Fruit fly (Drosophila melanogaster): ENCODE results near the gene dbf.

The dbf gene

DNA sequence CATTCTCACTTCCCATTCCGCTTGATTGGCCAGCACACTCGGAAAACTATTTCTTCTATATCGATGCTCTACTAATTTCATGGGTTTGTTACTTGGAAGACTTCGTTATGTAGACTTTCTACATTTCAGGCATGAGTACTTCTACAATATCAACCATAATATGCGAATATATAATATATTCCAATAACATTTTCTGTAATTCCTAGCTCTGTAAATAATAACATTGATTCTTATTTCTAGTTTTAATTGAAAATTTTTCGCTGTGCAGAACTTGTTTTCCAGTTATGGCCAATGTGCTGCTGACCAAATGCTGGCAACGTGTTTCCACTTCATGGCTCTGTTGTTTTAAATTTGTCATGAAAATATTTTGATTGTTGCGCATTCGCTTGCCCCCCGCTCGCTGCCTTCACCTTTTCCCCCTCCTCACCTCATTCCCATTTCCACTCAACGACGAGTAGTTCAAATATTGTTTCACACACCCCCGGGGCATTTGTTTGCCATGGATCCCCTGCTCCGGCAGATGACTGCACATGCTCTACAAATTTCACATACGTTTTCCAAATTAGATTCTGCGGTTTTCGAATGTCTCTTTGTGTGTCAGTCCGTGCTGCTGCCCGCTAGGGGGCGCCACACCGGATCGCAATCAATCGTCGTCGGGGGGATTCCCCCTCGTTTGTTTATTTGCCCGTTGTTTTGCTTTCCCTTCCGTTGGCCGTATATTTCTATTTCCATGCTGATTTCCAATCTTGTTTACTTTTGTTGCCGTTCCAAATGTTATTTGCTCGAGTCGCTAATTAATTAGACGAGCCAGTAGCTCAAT, 36.5 kb upstream of the dbf start:
- TF ChIP-seq Sox14 (GFP tag; optimal IDR thresholded peaks at IDR 0.05) (no peak), fkh (GFP tag; optimal IDR thresholded peaks at IDR 0.05) (peak; percentile 48), Eip75B (GFP tag; optimal IDR thresholded peaks at IDR 0.05) (no peak), CG6854 (GFP tag; optimal IDR thresholded peaks at IDR 0.05) (no peak), salr (GFP tag; optimal IDR thresholded peaks at IDR 0.05) (peak in 1 of 2 experiments; percentile 17), acj6 (GFP tag; optimal IDR thresholded peaks at IDR 0.05) (peak; percentile 17), CG10631 (GFP tag; optimal IDR thresholded peaks at IDR 0.05) (peak; percentile 35), CG3032 (tag; optimal IDR thresholded peaks at IDR 0.05) (peak; percentile 26), CG6276 (GFP tag; optimal IDR thresholded peaks at IDR 0.05) (peak; percentile 23), eg (GFP tag; IDR thresholded peaks at IDR 0.05) (0 out of 3 replicates have a peak, but pooled peaks have one; percentile 7), achi (GFP tag; optimal IDR thresholded peaks at IDR 0.05) (peak; percentile 20), CG6792 (GFP tag; optimal IDR thresholded peaks at IDR 0.05) (no peak), CG7368 (GFP tag; optimal IDR thresholded peaks at IDR 0.05) (no peak), dac (GFP tag; optimal IDR thresholded peaks at IDR 0.05) (no peak), CG11902 (GFP tag; optimal IDR thresholded peaks at IDR 0.05) (no peak), Smox (GFP tag; optimal IDR thresholded peaks at IDR 0.05) (no peak), Lpt (GFP tag; optimal IDR thresholded peaks at IDR 0.05) (no peak), Ets21C (GFP tag; optimal IDR thresholded peaks at IDR 0.05) (no peak), CG6163 (GFP tag; IDR thresholded peaks at IDR 0.05) (no peak), CG6808 (GFP tag; optimal IDR thresholded peaks at IDR 0.05) (peak; percentile 5), CG8632 (GFP tag; optimal IDR thresholded peaks at IDR 0.05) (no peak), Hr38 (GFP tag; optimal IDR thresholded peaks at IDR 0.05) (no peak), Eip93F (GFP tag; optimal IDR thresholded peaks at IDR 0.05) (no peak), pdm3 (GFP tag; optimal IDR thresholded peaks at IDR 0.05) (peak; percentile 7), CG10669 (GFP tag; optimal IDR thresholded peaks at IDR 0.05) (peak; percentile 15), lz (GFP tag; optimal IDR thresholded peaks at IDR 0.05) (no peak), CG8319 (GFP tag; optimal IDR thresholded peaks at IDR 0.05) (no peak), spab (GFP tag; optimal IDR thresholded peaks at IDR 0.05) (no peak), ss (GFP tag; optimal IDR thresholded peaks at IDR 0.05) (no peak), Eip78C (GFP tag) (peak; percentile 61), Met (GFP tag; optimal IDR thresholded peaks at IDR 0.05) (no peak), topi (GFP tag; optimal IDR thresholded peaks at IDR 0.05) (no peak), CG11762 (GFP tag; optimal IDR thresholded peaks at IDR 0.05; ENCODE audit: insufficient read depth) (no peak), Sox15 (GFP tag; optimal IDR thresholded peaks at IDR 0.05) (no peak), OdsH (GFP tag; optimal IDR thresholded peaks at IDR 0.05) (peak; percentile 28), CG15336 (GFP tag; IDR thresholded peaks at IDR 0.05) (peak; percentile 38), Hr39 (GFP tag; optimal IDR thresholded peaks at IDR 0.05) (no peak), CG1621 (tag; optimal IDR thresholded peaks at IDR 0.05) (no peak), Ets96B (tag; optimal IDR thresholded peaks at IDR 0.05) (peak; percentile 16), fd85E (GFP tag; optimal IDR thresholded peaks at IDR 0.05) (no peak), CG32006 (GFP tag; optimal IDR thresholded peaks at IDR 0.05) (peak; percentile 45), CG34406 (GFP tag; optimal IDR thresholded peaks at IDR 0.05) (no peak), svp (GFP tag) (no peak), vri (GFP tag; optimal IDR thresholded peaks at IDR 0.05) (no peak), CG3919 (GFP tag; optimal IDR thresholded peaks at IDR 0.05) (no peak), Sox102F (GFP tag; optimal IDR thresholded peaks at IDR 0.05) (no peak), CG8119 (GFP tag; IDR thresholded peaks at IDR 0.05) (no peak), CG16779 (tag; optimal IDR thresholded peaks at IDR 0.05) (no peak), esn (GFP tag; optimal IDR thresholded peaks at IDR 0.05) (peak; percentile 3), dsx (GFP tag; optimal IDR thresholded peaks at IDR 0.05; ENCODE audit: poor library complexity, severe bottlenecking) (peak; percentile 3), CG31627 (GFP tag; optimal IDR thresholded peaks at IDR 0.05) (no peak)
